Worm (Caenorhabditis elegans) whole organism, mixed stage, embryonic: ENCODE measurements around the gene F55C12.19.
A peak's percentile ranks its signal among the peaks of the same experiment; 100 is the strongest.

Source experiments
- cnd-1 ChIP-seq: fragments of 200-800 bp; sonication (Bioruptor generic); optimal IDR thresholded peaks from 2 replicates; lab custom pipeline; 2018; ENCODE audit warnings: mild to moderate bottlenecking, missing genetic modification characterization, missing compliant biosample characterization
- drap-1 ChIP-seq: fragments of 200-800 bp; sonication (Bioruptor generic); optimal IDR thresholded peaks from 3 replicates; lab custom pipeline; 2018; ENCODE audit warnings: mild to moderate bottlenecking, missing genetic modification characterization, missing compliant biosample characterization
- lsy-2 ChIP-seq: fragments of 150-350 bp; optimal IDR thresholded peaks from 2 replicates; lab custom pipeline; 2014; ENCODE audit warnings: missing biosample characterization, missing genetic modification characterization

DNA sequence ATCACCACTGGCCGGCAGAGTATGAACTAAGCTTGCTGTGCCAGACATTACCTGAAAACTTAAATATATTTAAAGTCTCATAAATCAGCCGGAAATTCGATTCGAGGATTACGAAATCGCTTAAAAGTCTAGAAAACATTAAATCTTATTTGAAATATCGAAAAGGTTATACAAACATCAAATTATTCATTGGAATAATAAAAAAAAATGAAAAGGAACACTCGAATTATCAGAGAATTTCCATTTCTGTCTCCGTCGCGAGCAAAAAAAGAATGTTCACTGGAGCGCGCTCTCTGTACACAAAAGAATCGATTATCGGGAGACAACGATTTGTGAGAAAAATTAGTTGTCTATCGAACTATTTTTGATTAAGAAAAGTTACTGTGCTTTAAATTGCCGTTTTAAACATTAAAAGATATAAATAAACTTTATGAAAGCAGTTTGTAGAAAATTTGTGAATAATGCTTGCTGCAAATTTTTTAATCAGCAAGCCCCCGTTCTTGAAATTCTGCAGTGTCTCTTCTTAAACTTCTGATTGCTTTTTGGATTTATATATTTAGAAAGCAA lies 29.7 kb upstream of the F55C12.19 start, which contains the start of gene fzo-1:
- no peak for TF ChIP-seq drap-1 (GFP tag; lab: Kevin White, UChicago)
- peak; percentile 32 for TF ChIP-seq lsy-2 (tag; lab: Kevin White, UChicago)
- TF ChIP-seq cnd-1, result peak; percentile 32
